Fruit fly (Drosophila melanogaster) whole organism, embryonic: Measurements from ENCODE around the gene CG12589.

ENCODE experiments used
- CG12219 ChIP-seq: fragments of 200-800 bp; sonication (Bioruptor generic); optimal IDR thresholded peaks from 3 replicates; lab custom pipeline; 2018; ENCODE audit warnings: missing biosample characterization, mild to moderate bottlenecking, missing genetic modification characterization
- CG12299 ChIP-seq: fragments of 200-800 bp; sonication (Bioruptor generic); optimal IDR thresholded peaks from 2 replicates; lab custom pipeline; 2018; ENCODE audit warnings: missing biosample characterization, mild to moderate bottlenecking, missing genetic modification characterization
- CG13296 ChIP-seq: fragments of 200-800 bp; sonication (Bioruptor generic); optimal IDR thresholded peaks from 3 replicates; lab custom pipeline; 2018; ENCODE audit warnings: missing biosample characterization, mild to moderate bottlenecking, missing genetic modification characterization
- CG13775 ChIP-seq: fragments of 200-800 bp; sonication (Bioruptor generic); optimal IDR thresholded peaks from 3 replicates; lab custom pipeline; 2017; ENCODE audit warnings: missing biosample characterization, mild to moderate bottlenecking, missing genetic modification characterization
- CG14441 ChIP-seq: fragments of 200-800 bp; sonication (Bioruptor generic); IDR thresholded peaks from 2 replicates; pipeline ENCODE4 v1.3.6; 2022; ENCODE audit warnings: missing biosample characterization, missing genetic modification characterization
- CG15601 ChIP-seq: fragments of 200-800 bp; sonication (Bioruptor generic); optimal IDR thresholded peaks from 3 replicates; lab custom pipeline; 2019; ENCODE audit warnings: missing biosample characterization, mild to moderate bottlenecking, missing genetic modification characterization, moderate library complexity
- CG15696 ChIP-seq: fragments of 200-800 bp; sonication (Bioruptor generic); optimal IDR thresholded peaks from 2 replicates; lab custom pipeline; 2019; ENCODE audit warnings: missing biosample characterization, mild to moderate bottlenecking, missing genetic modification characterization, moderate library complexity
- CG17186 ChIP-seq: fragments of 200-800 bp; sonication (Bioruptor generic); optimal IDR thresholded peaks from 3 replicates; lab custom pipeline; 2017; ENCODE audit warnings: missing biosample characterization, missing genetic modification reagents, missing genetic modification characterization
- CG17612 ChIP-seq: fragments of 200-800 bp; sonication (Bioruptor generic); IDR thresholded peaks from 2 replicates; pipeline ENCODE4 v1.3.6; 2022; ENCODE audit warnings: missing biosample characterization, missing genetic modification characterization
- CG18764 ChIP-seq: fragments of 200-800 bp; sonication (Bioruptor generic); optimal IDR thresholded peaks from 3 replicates; lab custom pipeline; 2016; ENCODE audit warnings: missing biosample characterization, missing genetic modification characterization
- CG3065 ChIP-seq: fragments of 200-800 bp; sonication (Bioruptor generic); optimal IDR thresholded peaks from 2 replicates; lab custom pipeline; 2016; ENCODE audit warnings: missing biosample characterization, missing genetic modification characterization
- CG31388 ChIP-seq: fragments of 200-800 bp; sonication (Bioruptor generic); optimal IDR thresholded peaks from 2 replicates; lab custom pipeline; 2016; ENCODE audit warnings: missing biosample characterization, missing genetic modification characterization
- CG3281 ChIP-seq: fragments of 200-800 bp; sonication (Bioruptor generic); optimal IDR thresholded peaks from 3 replicates; lab custom pipeline; 2017; ENCODE audit warnings: missing biosample characterization, mild to moderate bottlenecking, missing genetic modification characterization
- CG33557 ChIP-seq: fragments of 200-800 bp; sonication (Bioruptor generic); optimal IDR thresholded peaks from 2 replicates; lab custom pipeline; 2019; ENCODE audit warnings: missing biosample characterization, mild to moderate bottlenecking, missing genetic modification characterization, moderate library complexity
- CG34422 ChIP-seq: fragments of 200-800 bp; sonication (Bioruptor generic); IDR thresholded peaks from 3 replicates; pipeline ENCODE4 v1.3.6; 2022; ENCODE audit warnings: missing biosample characterization, missing genetic modification characterization
- CG3995 ChIP-seq: fragments of 200-800 bp; sonication (Bioruptor generic); optimal IDR thresholded peaks from 3 replicates; lab custom pipeline; 2016; ENCODE audit warnings: missing biosample characterization, missing genetic modification characterization
- CG43689 ChIP-seq: fragments of 200-800 bp; sonication (Bioruptor generic); IDR thresholded peaks from 2 replicates; pipeline ENCODE4 v1.3.6; 2022; ENCODE audit warnings: missing biosample characterization, missing genetic modification characterization
- CG4854 ChIP-seq: fragments of 200-800 bp; sonication (Bioruptor generic); optimal IDR thresholded peaks from 2 replicates; lab custom pipeline; 2016; ENCODE audit warnings: missing biosample characterization, missing genetic modification characterization, inconsistent platforms
- CG6175 ChIP-seq: fragments of 200-800 bp; sonication (Bioruptor generic); IDR thresholded peaks from 3 replicates; pipeline ENCODE4 v1.3.6; 2022; ENCODE audit warnings: missing biosample characterization, missing genetic modification characterization
- CG6272 ChIP-seq: fragments of 200-800 bp; sonication (Bioruptor generic); IDR thresholded peaks from 2 replicates; pipeline ENCODE4 v1.3.6; 2022; ENCODE audit warnings: missing biosample characterization, missing genetic modification characterization
- CG6791 ChIP-seq: fragments of 200-800 bp; sonication (Bioruptor generic); IDR thresholded peaks from 3 replicates; pipeline ENCODE4 v1.3.6; 2022; ENCODE audit warnings: missing biosample characterization, missing genetic modification characterization; ENCODE audit not compliant: partially characterized antibody
- CG7987 ChIP-seq: fragments of 200-800 bp; sonication (Bioruptor generic); optimal IDR thresholded peaks from 2 replicates; lab custom pipeline; 2018; ENCODE audit warnings: missing biosample characterization, mild to moderate bottlenecking, missing genetic modification characterization, moderate library complexity
- CG8388 ChIP-seq: fragments of 200-800 bp; sonication (Bioruptor generic); optimal IDR thresholded peaks from 2 replicates; lab custom pipeline; 2019; ENCODE audit warnings: missing biosample characterization, mild to moderate bottlenecking, missing genetic modification characterization, moderate library complexity
- Chrac-16 ChIP-seq: fragments of 200-800 bp; sonication (Bioruptor generic); optimal IDR thresholded peaks from 3 replicates; lab custom pipeline; 2016; ENCODE audit warnings: missing biosample characterization, missing genetic modification characterization
- D19B ChIP-seq: fragments of 200-800 bp; sonication (Bioruptor generic); optimal IDR thresholded peaks from 2 replicates; lab custom pipeline; 2017; ENCODE audit warnings: missing biosample characterization, mild to moderate bottlenecking, missing genetic modification characterization
- Ets65A ChIP-seq: fragments of 200-800 bp; sonication (Bioruptor generic); peaks from one replicate; lab custom pipeline; 2016; ENCODE audit warnings: missing biosample characterization, missing genetic modification characterization
- Fer2 ChIP-seq: fragments of 200-800 bp; sonication (Bioruptor generic); optimal IDR thresholded peaks from 2 replicates; lab custom pipeline; 2018; ENCODE audit warnings: missing biosample characterization, mild to moderate bottlenecking, missing genetic modification characterization, moderate library complexity
- Max ChIP-seq: fragments of 200-800 bp; sonication (Bioruptor generic); optimal IDR thresholded peaks from 2 replicates; lab custom pipeline; 2016; ENCODE audit warnings: missing biosample characterization, mild to moderate bottlenecking, missing genetic modification characterization
- aop ChIP-seq: fragments of 200-800 bp; sonication (Bioruptor generic); IDR thresholded peaks from 2 replicates; pipeline ENCODE4 v1.3.6; 2022; ENCODE audit warnings: missing biosample characterization, missing genetic modification characterization
- cato ChIP-seq: fragments of 200-800 bp; sonication (Bioruptor generic); optimal IDR thresholded peaks from 2 replicates; lab custom pipeline; 2016; ENCODE audit warnings: missing biosample characterization, missing genetic modification characterization, borderline replicate concordance
- ci ChIP-seq: fragments of 200-800 bp; sonication (Bioruptor generic); IDR thresholded peaks from 3 replicates; pipeline ENCODE4 v1.3.6; 2022; ENCODE audit warnings: missing biosample characterization, missing genetic modification characterization
- cwo ChIP-seq: fragments of 200-800 bp; sonication (Bioruptor generic); optimal IDR thresholded peaks from 3 replicates; lab custom pipeline; 2017; ENCODE audit warnings: missing biosample characterization, missing genetic modification characterization, mild to moderate bottlenecking, moderate library complexity, missing genetic modification reagents
- fd96Cb ChIP-seq: fragments of 200-800 bp; sonication (Bioruptor generic); optimal IDR thresholded peaks from 2 replicates; lab custom pipeline; 2018; ENCODE audit warnings: missing biosample characterization, mild to moderate bottlenecking, missing genetic modification characterization, moderate library complexity
- fu2 ChIP-seq: fragments of 200-800 bp; sonication (Bioruptor generic); optimal IDR thresholded peaks from 2 replicates; lab custom pipeline; 2016; ENCODE audit warnings: missing biosample characterization, missing genetic modification characterization
- hkb ChIP-seq, 2 experiments: fragments of 200-800 bp in 1 of 2; fragments of >200 bp in 1 of 2; sonication (Bioruptor generic) in 1 of 2; IDR thresholded peaks in 1 of 2; optimal IDR thresholded peaks in 1 of 2; 2 replicates each; pipeline versions ENCODE4 v1.3.6 to Lab custom; 2017 to 2022; ENCODE audit warnings: missing biosample characterization in 1 of 2, missing genetic modification characterization in 1 of 2
- inv ChIP-seq: fragments of 200-800 bp; sonication (Bioruptor generic); IDR thresholded peaks from 2 replicates; pipeline ENCODE4 v1.3.6; 2022; ENCODE audit warnings: missing biosample characterization, missing genetic modification characterization; ENCODE audit not compliant: partially characterized antibody
- jigr1 ChIP-seq: fragments of 200-800 bp; sonication (Bioruptor generic); IDR thresholded peaks from 3 replicates; pipeline ENCODE4 v1.3.6; 2022; ENCODE audit warnings: missing biosample characterization, missing genetic modification characterization
- lilli ChIP-seq: fragments of 200-800 bp; sonication (Bioruptor generic); optimal IDR thresholded peaks from 3 replicates; lab custom pipeline; 2016; ENCODE audit warnings: missing biosample characterization, missing genetic modification characterization
- nom ChIP-seq: fragments of 200-800 bp; sonication (Bioruptor generic); optimal IDR thresholded peaks from 2 replicates; lab custom pipeline; 2017; ENCODE audit warnings: missing biosample characterization, missing genetic modification characterization, mild to moderate bottlenecking, moderate library complexity, missing genetic modification reagents
- pum ChIP-seq: fragments of 200-800 bp; sonication (Bioruptor generic); optimal IDR thresholded peaks from 2 replicates; lab custom pipeline; 2016; ENCODE audit warnings: missing biosample characterization, missing genetic modification characterization
- rib ChIP-seq: fragments of 200-800 bp; sonication (Bioruptor generic); IDR thresholded peaks from 2 replicates; pipeline ENCODE4 v1.3.6; 2022; ENCODE audit warnings: missing biosample characterization, missing genetic modification characterization
- scrt ChIP-seq: fragments of 200-800 bp; sonication (Bioruptor generic); optimal IDR thresholded peaks from 2 replicates; lab custom pipeline; 2018; ENCODE audit warnings: missing biosample characterization, mild to moderate bottlenecking, missing genetic modification characterization, moderate library complexity
- sens ChIP-seq: fragments of 200-800 bp; sonication (Bioruptor generic); peaks from one replicate; lab custom pipeline; 2016; ENCODE audit warnings: missing biosample characterization, missing genetic modification characterization
- sim ChIP-seq: fragments of 200-800 bp; sonication (Bioruptor generic); IDR thresholded peaks from 2 replicates; pipeline ENCODE4 v1.3.6; 2022; ENCODE audit warnings: missing biosample characterization, missing genetic modification characterization
- sisA ChIP-seq: fragments of 200-800 bp; sonication (Bioruptor generic); IDR thresholded peaks from 2 replicates; pipeline ENCODE4 v1.3.6; 2022; ENCODE audit warnings: missing biosample characterization, missing genetic modification characterization
- slou ChIP-seq: fragments of 200-800 bp; sonication (Bioruptor generic); optimal IDR thresholded peaks from 3 replicates; lab custom pipeline; 2016; ENCODE audit warnings: missing biosample characterization, missing genetic modification characterization
- ssp ChIP-seq: fragments of 200-800 bp; sonication (Bioruptor generic); IDR thresholded peaks from 2 replicates; pipeline ENCODE4 v1.3.6; 2022; ENCODE audit warnings: missing biosample characterization, missing genetic modification characterization
- stc ChIP-seq: fragments of 200-800 bp; sonication (Bioruptor generic); IDR thresholded peaks from 2 replicates; pipeline ENCODE4 v1.3.6; 2022; ENCODE audit warnings: missing biosample characterization, missing genetic modification characterization
- zfh2 ChIP-seq: fragments of 200-800 bp; sonication (Bioruptor generic); optimal IDR thresholded peaks from 2 replicates; lab custom pipeline; 2016; ENCODE audit warnings: missing biosample characterization, missing genetic modification characterization

The CG12589 gene

DNA sequence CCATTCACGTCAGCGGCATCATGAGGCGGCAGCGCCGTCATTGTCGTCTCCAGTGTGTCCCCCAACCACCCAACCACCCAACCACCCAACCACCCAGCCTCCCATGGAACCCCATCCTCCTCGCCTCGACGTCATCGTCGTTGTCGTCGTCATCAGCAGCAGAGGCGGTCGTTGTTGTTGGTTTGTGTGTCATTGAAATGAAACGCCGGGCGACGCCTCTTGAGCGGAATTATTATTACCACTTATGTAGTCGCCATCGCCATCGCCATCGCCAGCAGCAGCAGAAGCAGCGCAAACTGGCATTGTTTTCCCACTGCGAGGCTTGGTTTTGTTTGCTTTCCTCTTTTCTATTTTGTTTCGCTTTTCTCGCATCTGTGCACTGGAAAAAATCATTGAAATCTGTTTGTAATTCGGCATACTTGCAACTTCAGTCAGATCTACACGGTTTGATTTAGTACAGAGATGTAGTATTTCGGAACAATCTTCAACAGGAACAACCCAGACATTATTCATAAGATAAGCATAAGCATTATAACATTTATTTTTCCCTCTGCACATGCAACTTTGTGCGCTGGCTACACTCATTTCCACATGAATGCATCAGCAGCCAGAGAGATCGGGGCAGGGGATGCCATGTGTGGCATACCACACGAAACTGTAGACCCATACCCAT lies 25.8 kb downstream of the CG12589 start (continued):
- TF ChIP-seq Chrac-16 (peak; percentile 98), nom (GFP tag; lab: Kevin White, UChicago) (peak; percentile 91), rib (GFP tag; lab: Robert Waterston, UW) (peak; percentile 74; the same call in 1 of the 2 replicates), CG12299 (tag; lab: Kevin White, UChicago) (peak; percentile 90), cwo (GFP tag; lab: Kevin White, UChicago) (peak; percentile 64), CG15601 (tag; lab: Kevin White, UChicago) (peak; percentile 97), pum (peak; percentile 98), stc (peak; percentile 94), CG3065 (peak; percentile 96), Ets65A (peak; percentile 99), CG6175 (peak; percentile 66; the same call in 1 of the 3 replicates), CG31388 (GFP tag; lab: Kevin White, UChicago) (peak; percentile 86), sens (peak; percentile 100), CG17186 (peak; percentile 97), cato (GFP tag; lab: Kevin White, UChicago) (peak; percentile 96), inv (no peak), CG43689 (peak; percentile 57; the same call in 1 of the 2 replicates), Fer2 (tag; lab: Kevin White, UChicago) (no peak), CG13775 (GFP tag; lab: Kevin White, UChicago) (peak; percentile 95), CG34422 (GFP tag; lab: Robert Waterston, UW) (peak; percentile 95), CG13296 (peak; percentile 26), slou (no peak), CG12219 (GFP tag; lab: Kevin White, UChicago) (peak; percentile 98), CG33557 (GFP tag; lab: Kevin White, UChicago) (peak; percentile 96), zfh2 (GFP tag; lab: Kevin White, UChicago) (no peak), fd96Cb (tag; lab: Kevin White, UChicago) (peak; percentile 99), ssp (GFP tag; lab: Robert Waterston, UW) (peak; percentile 87), sim (GFP tag; lab: Robert Waterston, UW) (peak; percentile 98), Max (peak; percentile 94), CG17612 (GFP tag; lab: Robert Waterston, UW) (peak; percentile 72), fu2 (peak; percentile 86), sisA (GFP tag; lab: Robert Waterston, UW) (peak; percentile 96), CG15696 (peak; percentile 98), CG6272 (peak; percentile 91), CG3995 (no peak), jigr1 (GFP tag; lab: Robert Waterston, UW) (peak; percentile 90), lilli (GFP tag; lab: Kevin White, UChicago) (peak; percentile 90), scrt (GFP tag; lab: Kevin White, UChicago) (peak; percentile 75), CG7987 (GFP tag; lab: Kevin White, UChicago) (peak; percentile 87), CG18764 (peak; percentile 97), D19B (GFP tag; lab: Kevin White, UChicago) (peak; percentile 17), CG8388 (GFP tag; lab: Kevin White, UChicago) (peak; percentile 98), CG3281 (GFP tag; lab: Kevin White, UChicago) (peak; percentile 51), hkb (optimal IDR thresholded peaks at IDR 0.05; lab: Kevin White, UChicago) (no peak), hkb (GFP tag; IDR thresholded peaks at IDR 0.05; lab: Robert Waterston, UW) (peak; percentile 94), ci (GFP tag; lab: Robert Waterston, UW) (peak; percentile 99), CG4854 (GFP tag; lab: Kevin White, UChicago) (peak; percentile 93), CG14441 (peak; percentile 80), aop (GFP tag; lab: Robert Waterston, UW) (peak; percentile 93), CG6791 (GFP tag; lab: Robert Waterston, UW) (0 out of 3 replicates have a peak, but pooled peaks have one; percentile 39)
